Worm (Caenorhabditis elegans) whole organism, midembryonic: ENCODE measurements around the gene F44E2.9.

Source experiments
- T22C8.4 ChIP-seq: fragments of 200-800 bp; sonication (Bioruptor generic); IDR thresholded peaks from 2 replicates; pipeline ENCODE4 v1.3.6; 2022; ENCODE audit warnings: missing genetic modification characterization, missing compliant biosample characterization
- cog-1 ChIP-seq: sonication (generic microtip); optimal IDR thresholded peaks from 2 replicates; lab custom pipeline; 2016; ENCODE audit warnings: missing genetic modification characterization, missing compliant biosample characterization
- flt-1 ChIP-seq: fragments of 200-800 bp; sonication (Bioruptor generic); IDR thresholded peaks from 2 replicates; pipeline ENCODE4 v1.3.6; 2022; ENCODE audit warnings: missing genetic modification characterization, missing compliant biosample characterization
- klf-2 ChIP-seq: fragments of 200-800 bp; sonication (Bioruptor generic); conservative IDR thresholded peaks from 2 replicates; pipeline ENCODE4 v1.3.6; 2022; ENCODE audit warnings: missing genetic modification reagents, missing genetic modification characterization, missing compliant biosample characterization
- med-1 ChIP-seq: sonication (generic microtip); optimal IDR thresholded peaks from 2 replicates; lab custom pipeline; 2017; ENCODE audit warnings: missing genetic modification characterization, mild to moderate bottlenecking, missing compliant biosample characterization, antibody characterized with exemption, missing genetic modification reagents; ENCODE audit not compliant: insufficient read depth
- ref-1 ChIP-seq: fragments of 200-800 bp; sonication (Bioruptor generic); conservative IDR thresholded peaks from 2 replicates; pipeline ENCODE4 v1.3.6; 2022; ENCODE audit warnings: missing genetic modification reagents, missing genetic modification characterization, missing compliant biosample characterization
- tab-1 ChIP-seq: fragments of 200-800 bp; sonication (Bioruptor generic); IDR thresholded peaks from 2 replicates; pipeline ENCODE4 v1.3.6; 2022; ENCODE audit warnings: missing genetic modification characterization, missing compliant biosample characterization
- ztf-23 ChIP-seq: fragments of 200-800 bp; sonication (Bioruptor generic); IDR thresholded peaks from 2 replicates; pipeline ENCODE4 v1.3.6; 2022; ENCODE audit warnings: missing genetic modification reagents, missing genetic modification characterization, missing compliant biosample characterization
- ztf-29 ChIP-seq: fragments of 200-800 bp; sonication (Bioruptor generic); IDR thresholded peaks from 2 replicates; pipeline ENCODE4 v1.3.6; 2022; ENCODE audit warnings: missing genetic modification reagents, missing genetic modification characterization, missing compliant biosample characterization

The F44E2.9 gene

ce11 chrIII:8850482-8851047, at the start of gene F44E2.9:
Gene F44E2.9 (minus strand): TSS chrIII:8850532.
- TF ChIP-seq flt-1 (GFP tag; lab: Robert Waterston, UW) (peak; percentile 27; the same call in 1 of the 2 replicates), tab-1 (GFP tag; lab: Robert Waterston, UW) (no peak), T22C8.4 (GFP tag; lab: Robert Waterston, UW) (no peak), med-1 (GFP tag; lab: Kevin White, UChicago) (no peak), ztf-23 (GFP tag; lab: Robert Waterston, UW) (0 out of 2 replicates have a peak, but pooled peaks have one; percentile 59), ztf-29 (GFP tag; lab: Robert Waterston, UW) (no peak), cog-1 (tag; lab: Kevin White, UChicago) (peak; percentile 51), klf-2 (GFP tag; lab: Robert Waterston, UW) (no peak), ref-1 (GFP tag; lab: Robert Waterston, UW) (no peak)

ce11 chrIII:8899767-8900166, 49.4 kb upstream of the F44E2.9 start:
- TF ChIP-seq flt-1 (GFP tag; lab: Robert Waterston, UW) (no peak), ztf-29 (GFP tag; lab: Robert Waterston, UW) (no peak), ref-1 (GFP tag; lab: Robert Waterston, UW) (no peak), cog-1 (tag; lab: Kevin White, UChicago) (no peak)

ce11 chrIII:8894782-8895181, 44.5 kb upstream of the F44E2.9 start, which contains the start of gene asna-1:
Gene asna-1 (plus strand): TSS chrIII:8895082.
- TF ChIP-seq ztf-23 (GFP tag; lab: Robert Waterston, UW) (no peak), T22C8.4 (GFP tag; lab: Robert Waterston, UW) (no peak), med-1 (GFP tag; lab: Kevin White, UChicago) (no peak), cog-1 (tag; lab: Kevin White, UChicago) (no peak), flt-1 (GFP tag; lab: Robert Waterston, UW) (no peak), tab-1 (GFP tag; lab: Robert Waterston, UW) (no peak), klf-2 (GFP tag; lab: Robert Waterston, UW) (no peak), ztf-29 (GFP tag; lab: Robert Waterston, UW) (no peak), ref-1 (GFP tag; lab: Robert Waterston, UW) (no peak)

- no peak for TF ChIP-seq klf-2 (GFP tag; lab: Robert Waterston, UW)
- no peak for TF ChIP-seq T22C8.4 (GFP tag; lab: Robert Waterston, UW)
- TF ChIP-seq flt-1 (GFP tag; lab: Robert Waterston, UW) = no peak
Measured at ce11 chrIII:8893464-8893863, 43.1 kb upstream of the F44E2.9 start, which contains the start of gene ZK637.4. Gene ZK637.4 (plus strand): TSS chrIII:8893764.

- TF ChIP-seq klf-2 (GFP tag; lab: Robert Waterston, UW) = no peak
- TF ChIP-seq med-1 (GFP tag; lab: Kevin White, UChicago) = no peak
- no peak for TF ChIP-seq ztf-23 (GFP tag; lab: Robert Waterston, UW)
- TF ChIP-seq ref-1 (GFP tag; lab: Robert Waterston, UW) = no peak
- no peak for TF ChIP-seq cog-1 (tag; lab: Kevin White, UChicago)
- no peak for TF ChIP-seq tab-1 (GFP tag; lab: Robert Waterston, UW)
- no peak for TF ChIP-seq flt-1 (GFP tag; lab: Robert Waterston, UW)
- TF ChIP-seq ztf-29 (GFP tag; lab: Robert Waterston, UW) = no peak
- no peak for TF ChIP-seq T22C8.4 (GFP tag; lab: Robert Waterston, UW)
Measured at ce11 chrIII:8889931-8890330, 39.6 kb upstream of the F44E2.9 start, which contains the start of gene lnkn-1. Gene lnkn-1 (plus strand): TSS chrIII:8890231.

ce11 chrIII:8888956-8889355, 38.6 kb upstream of the F44E2.9 start, which contains the start of gene ZK637.14:
Gene ZK637.14 (minus strand): TSS chrIII:8889156.
- TF ChIP-seq ref-1 (GFP tag; lab: Robert Waterston, UW) = no peak
- TF ChIP-seq flt-1 (GFP tag; lab: Robert Waterston, UW) = no peak
- peak; percentile 37; the same call in 1 of the 2 replicates for TF ChIP-seq ztf-23 (GFP tag; lab: Robert Waterston, UW)
- peak; percentile 16 for TF ChIP-seq cog-1 (tag; lab: Kevin White, UChicago)
- TF ChIP-seq med-1 (GFP tag; lab: Kevin White, UChicago) = no peak

ce11 chrIII:8887184-8887801, 37.0 kb upstream of the F44E2.9 start, which contains the start of gene famh-136:
Gene famh-136 (plus strand): TSS chrIII:8887751.
- TF ChIP-seq T22C8.4 (GFP tag; lab: Robert Waterston, UW) = no peak
- TF ChIP-seq cog-1 (tag; lab: Kevin White, UChicago) = peak; percentile 49
- peak; percentile 58 for TF ChIP-seq flt-1 (GFP tag; lab: Robert Waterston, UW)
- peak; percentile 86 for TF ChIP-seq ztf-23 (GFP tag; lab: Robert Waterston, UW)
- TF ChIP-seq klf-2 (GFP tag; lab: Robert Waterston, UW) = no peak
- peak; percentile 33 for TF ChIP-seq med-1 (GFP tag; lab: Kevin White, UChicago)

- no peak for TF ChIP-seq T22C8.4 (GFP tag; lab: Robert Waterston, UW)
- TF ChIP-seq cog-1 (tag; lab: Kevin White, UChicago) = no peak
- TF ChIP-seq ref-1 (GFP tag; lab: Robert Waterston, UW) = no peak
- no peak for TF ChIP-seq flt-1 (GFP tag; lab: Robert Waterston, UW)
- TF ChIP-seq tab-1 (GFP tag; lab: Robert Waterston, UW) = no peak
- TF ChIP-seq ztf-23 (GFP tag; lab: Robert Waterston, UW) = no peak
- TF ChIP-seq med-1 (GFP tag; lab: Kevin White, UChicago) = no peak
- no peak for TF ChIP-seq ztf-29 (GFP tag; lab: Robert Waterston, UW)
- no peak for TF ChIP-seq klf-2 (GFP tag; lab: Robert Waterston, UW)
Measured at ce11 chrIII:8886309-8886708, 36.0 kb upstream of the F44E2.9 start.

- TF ChIP-seq tab-1 (GFP tag; lab: Robert Waterston, UW) (no peak), med-1 (GFP tag; lab: Kevin White, UChicago) (no peak), ztf-23 (GFP tag; lab: Robert Waterston, UW) (no peak), ztf-29 (GFP tag; lab: Robert Waterston, UW) (no peak), klf-2 (GFP tag; lab: Robert Waterston, UW) (no peak), cog-1 (tag; lab: Kevin White, UChicago) (no peak), T22C8.4 (GFP tag; lab: Robert Waterston, UW) (no peak), ref-1 (GFP tag; lab: Robert Waterston, UW) (no peak), flt-1 (GFP tag; lab: Robert Waterston, UW) (no peak)
Measured at ce11 chrIII:8885150-8885549, 34.8 kb upstream of the F44E2.9 start, which contains the start of gene svop-1. Gene svop-1 (minus strand): TSS chrIII:8885488.
